Fruit fly (Drosophila melanogaster) whole organism, embryonic: ENCODE measurements around the gene Glt.

Experiments
- CG2116 ChIP-seq: fragments of 200-800 bp; sonication (Bioruptor generic); optimal IDR thresholded peaks from 3 replicates; lab custom pipeline; 2018; ENCODE audit warnings: missing biosample characterization, mild to moderate bottlenecking, missing genetic modification characterization
- CG30020 ChIP-seq: fragments of 200-800 bp; optimal IDR thresholded peaks from 2 replicates; lab custom pipeline; 2019; ENCODE audit warnings: missing biosample characterization, mild to moderate bottlenecking, missing genetic modification characterization, moderate library complexity
- Dbx ChIP-seq: fragments of 200-800 bp; sonication (Bioruptor generic); IDR thresholded peaks from 3 replicates; pipeline ENCODE4 v1.3.6; 2022; ENCODE audit warnings: missing biosample characterization, missing genetic modification characterization
- PHDP ChIP-seq: fragments of 200-800 bp; sonication (Bioruptor generic); optimal IDR thresholded peaks from 3 replicates; lab custom pipeline; 2018; ENCODE audit warnings: missing biosample characterization, mild to moderate bottlenecking, missing genetic modification characterization, moderate library complexity
- en ChIP-seq: fragments of 200-800 bp; sonication (Bioruptor generic); optimal IDR thresholded peaks from 2 replicates; lab custom pipeline; 2016; ENCODE audit warnings: missing biosample characterization, missing genetic modification characterization
- eve ChIP-seq, 2 experiments: fragments of >200 bp; optimal IDR thresholded peaks; 2 replicates each; lab custom pipeline; 2017; ENCODE audit warnings: missing biosample characterization in 2 of 2, missing genetic modification characterization in 2 of 2
- pb ChIP-seq: fragments of 200-800 bp; sonication (Bioruptor generic); optimal IDR thresholded peaks from 3 replicates; lab custom pipeline; 2016; ENCODE audit warnings: missing biosample characterization, missing genetic modification characterization
- pfk ChIP-seq: fragments of 200-800 bp; sonication (Bioruptor generic); optimal IDR thresholded peaks from 2 replicates; lab custom pipeline; 2018; ENCODE audit warnings: missing biosample characterization, mild to moderate bottlenecking, missing genetic modification characterization, moderate library complexity
- ssp ChIP-seq: fragments of 200-800 bp; sonication (Bioruptor generic); IDR thresholded peaks from 2 replicates; pipeline ENCODE4 v1.3.6; 2022; ENCODE audit warnings: missing biosample characterization, missing genetic modification characterization
- unc-4 ChIP-seq: fragments of 200-800 bp; sonication (Bioruptor generic); IDR thresholded peaks from 2 replicates; pipeline ENCODE4 v1.3.6; 2022; ENCODE audit warnings: missing biosample characterization, missing genetic modification characterization; ENCODE audit not compliant: partially characterized antibody
- unpg ChIP-seq: fragments of 200-800 bp; sonication (Bioruptor generic); optimal IDR thresholded peaks from 3 replicates; lab custom pipeline; 2018; ENCODE audit warnings: missing biosample characterization, mild to moderate bottlenecking, missing genetic modification characterization, moderate library complexity

- TF ChIP-seq unpg, result no peak
- TF ChIP-seq pfk (GFP tag; lab: Kevin White, UChicago), result no peak
- TF ChIP-seq en (GFP tag; lab: Kevin White, UChicago), result no peak
- TF ChIP-seq pb, result no peak
- TF ChIP-seq eve (GFP tag; optimal IDR thresholded peaks at IDR 0.05; lab: Kevin White, UChicago), result peak in 1 of 2 experiments; percentile 70
- no peak for TF ChIP-seq CG2116
- no peak for TF ChIP-seq CG30020
- TF ChIP-seq PHDP (tag; lab: Kevin White, UChicago), result no peak
- TF ChIP-seq ssp (GFP tag; lab: Robert Waterston, UW), result no peak
- no peak for TF ChIP-seq unc-4 (GFP tag; lab: Robert Waterston, UW)
- no peak for TF ChIP-seq Dbx (GFP tag; lab: Robert Waterston, UW)
These were observed 36.0 kb downstream of the Glt start for dm6 chr2L:8708399-8709077.
